Worm (Caenorhabditis elegans) whole organism, young adult: ENCODE data around the gene phat-4.
A peak's percentile ranks its signal among the peaks of the same experiment; 100 is the strongest.

Experiments used
- B0019.2 ChIP-seq: fragments of 200-800 bp; sonication (Bioruptor generic); conservative IDR thresholded peaks from 2 replicates; pipeline ENCODE4 v1.3.6; 2022; ENCODE audit warnings: missing genetic modification reagents, missing genetic modification characterization, missing compliant biosample characterization
- D2030.7 ChIP-seq: fragments of 200-800 bp; sonication (Bioruptor generic); IDR thresholded peaks from 2 replicates; pipeline ENCODE4 v1.3.6; 2022; ENCODE audit warnings: missing genetic modification reagents, missing genetic modification characterization, missing compliant biosample characterization
- F10E7.11 ChIP-seq: sonication (generic microtip); optimal IDR thresholded peaks from 2 replicates; lab custom pipeline; 2017; ENCODE audit warnings: mild to moderate bottlenecking, missing genetic modification characterization, moderate library complexity, missing compliant biosample characterization
- F23B12.7 ChIP-seq: sonication (generic microtip); optimal IDR thresholded peaks from 2 replicates; lab custom pipeline; 2017; ENCODE audit warnings: missing genetic modification characterization, mild to moderate bottlenecking, missing compliant biosample characterization, antibody characterized with exemption, moderate library complexity; ENCODE audit not compliant: insufficient read depth
- F33H1.4 ChIP-seq: fragments of 200-800 bp; sonication (Bioruptor generic); IDR thresholded peaks from 2 replicates; pipeline ENCODE4 v1.3.6; 2022; ENCODE audit warnings: missing genetic modification reagents, missing genetic modification characterization, missing compliant biosample characterization
- F37B4.10 ChIP-seq: fragments of 200-800 bp; sonication (Bioruptor generic); IDR thresholded peaks from 2 replicates; pipeline ENCODE4 v1.3.6; 2022; ENCODE audit warnings: missing genetic modification characterization, missing compliant biosample characterization
- F39B2.1 ChIP-seq: fragments of 200-800 bp; sonication (Bioruptor generic); IDR thresholded peaks from 2 replicates; pipeline ENCODE4 v1.3.6; 2022; ENCODE audit warnings: missing genetic modification reagents, missing genetic modification characterization, missing compliant biosample characterization
- K11D2.4 ChIP-seq: fragments of 200-800 bp; sonication (Bioruptor generic); IDR thresholded peaks from 2 replicates; pipeline ENCODE4 v1.3.6; 2022; ENCODE audit warnings: missing genetic modification reagents, missing genetic modification characterization, missing compliant biosample characterization
- K12H6.12 ChIP-seq: fragments of 200-800 bp; sonication (Bioruptor generic); optimal IDR thresholded peaks from 2 replicates; lab custom pipeline; 2018; ENCODE audit warnings: mild to moderate bottlenecking, missing genetic modification characterization, missing compliant biosample characterization
- T07F8.4 ChIP-seq: sonication (generic microtip); optimal IDR thresholded peaks from 2 replicates; lab custom pipeline; 2016; ENCODE audit warnings: mild to moderate bottlenecking, missing genetic modification characterization, moderate library complexity, missing compliant biosample characterization
- T26A5.8 ChIP-seq: sonication (generic microtip); optimal IDR thresholded peaks from 2 replicates; lab custom pipeline; 2016; ENCODE audit warnings: missing genetic modification characterization, missing compliant biosample characterization
- Y53F4B.3 ChIP-seq: fragments of 200-800 bp; sonication (Bioruptor generic); IDR thresholded peaks from 2 replicates; pipeline ENCODE4 v1.3.6; 2022; ENCODE audit warnings: missing genetic modification reagents, missing genetic modification characterization, missing compliant biosample characterization
- Y56A3A.18 ChIP-seq: fragments of 200-800 bp; sonication (Bioruptor generic); IDR thresholded peaks from 2 replicates; pipeline ENCODE4 v1.3.6; 2022; ENCODE audit warnings: missing genetic modification reagents, missing genetic modification characterization, missing compliant biosample characterization
- akir-1 ChIP-seq: fragments of 200-800 bp; sonication (Bioruptor generic); optimal IDR thresholded peaks from 2 replicates; lab custom pipeline; 2018; ENCODE audit warnings: mild to moderate bottlenecking, missing genetic modification characterization, moderate library complexity, missing compliant biosample characterization
- ccch-3 ChIP-seq: fragments of 200-800 bp; sonication (Bioruptor generic); optimal IDR thresholded peaks from 2 replicates; lab custom pipeline; 2018; ENCODE audit warnings: mild to moderate bottlenecking, missing genetic modification characterization, missing compliant biosample characterization
- cebp-1 ChIP-seq, 2 experiments: fragments of 200-800 bp in 1 of 2; sonication (Bioruptor generic) in 1 of 2; sonication (generic microtip) in 1 of 2; IDR thresholded peaks in 1 of 2; optimal IDR thresholded peaks in 1 of 2; 2 replicates each; pipeline versions ENCODE4 v1.3.6 to Lab custom; 2017 to 2022; ENCODE audit warnings: missing compliant biosample characterization in 2 of 2, missing genetic modification characterization in 2 of 2, mild to moderate bottlenecking in 1 of 2, missing genetic modification reagents in 1 of 2, moderate library complexity in 1 of 2
- ceh-100 ChIP-seq: fragments of 200-800 bp; sonication (Bioruptor generic); IDR thresholded peaks from 2 replicates; pipeline ENCODE4 v1.3.6; 2022; ENCODE audit warnings: missing genetic modification reagents, missing genetic modification characterization, missing compliant biosample characterization
- ceh-27 ChIP-seq: fragments of 200-800 bp; sonication (Bioruptor generic); optimal IDR thresholded peaks from 2 replicates; lab custom pipeline; 2018; ENCODE audit warnings: mild to moderate bottlenecking, missing genetic modification characterization, moderate library complexity, missing compliant biosample characterization
- ceh-91 ChIP-seq: fragments of 200-800 bp; sonication (Bioruptor generic); IDR thresholded peaks from 2 replicates; pipeline ENCODE4 v1.3.6; 2022; ENCODE audit warnings: missing genetic modification reagents, missing genetic modification characterization, missing compliant biosample characterization
- dox-1 ChIP-seq: fragments of 200-800 bp; sonication (Bioruptor generic); IDR thresholded peaks from 2 replicates; pipeline ENCODE4 v1.3.6; 2022; ENCODE audit warnings: missing genetic modification reagents, missing genetic modification characterization, missing compliant biosample characterization
- dpff-1 ChIP-seq: sonication (generic microtip); optimal IDR thresholded peaks from 2 replicates; lab custom pipeline; 2017; ENCODE audit warnings: mild to moderate bottlenecking, missing genetic modification characterization, missing compliant biosample characterization
- egl-44 ChIP-seq: fragments of 200-800 bp; sonication (Bioruptor generic); IDR thresholded peaks from 2 replicates; pipeline ENCODE4 v1.3.6; 2022; ENCODE audit warnings: missing genetic modification reagents, missing genetic modification characterization, missing compliant biosample characterization
- egrh-3 ChIP-seq: fragments of 200-800 bp; sonication (Bioruptor generic); IDR thresholded peaks from 2 replicates; pipeline ENCODE4 v1.3.6; 2022; ENCODE audit warnings: missing genetic modification reagents, missing genetic modification characterization, missing compliant biosample characterization
- him-1 ChIP-seq: sonication (generic microtip); optimal IDR thresholded peaks from 2 replicates; lab custom pipeline; 2016; ENCODE audit warnings: missing genotype, missing genetic modification reagents, missing genetic modification characterization, missing compliant biosample characterization
- hlh-12 ChIP-seq: sonication (generic microtip); optimal IDR thresholded peaks from 2 replicates; lab custom pipeline; 2016; ENCODE audit warnings: missing genetic modification characterization, missing compliant biosample characterization
- hlh-26 ChIP-seq: fragments of 200-800 bp; sonication (Bioruptor generic); conservative IDR thresholded peaks from 2 replicates; pipeline ENCODE4 v1.3.6; 2022; ENCODE audit warnings: missing genetic modification reagents, missing genetic modification characterization, missing compliant biosample characterization
- hmg-1.2 ChIP-seq: fragments of 200-800 bp; sonication (Bioruptor generic); IDR thresholded peaks from 2 replicates; pipeline ENCODE4 v1.3.6; 2022; ENCODE audit warnings: missing genetic modification reagents, missing genetic modification characterization, missing compliant biosample characterization
- hsf-1 ChIP-seq: fragments of 200-800 bp; sonication (Bioruptor generic); IDR thresholded peaks from 2 replicates; pipeline ENCODE4 v1.3.6; 2022; ENCODE audit warnings: missing genetic modification reagents, missing genetic modification characterization, missing compliant biosample characterization
- lag-1 ChIP-seq: fragments of 200-800 bp; sonication (Bioruptor generic); IDR thresholded peaks from 2 replicates; pipeline ENCODE4 v1.3.6; 2022; ENCODE audit warnings: missing genetic modification reagents, missing genetic modification characterization, missing compliant biosample characterization
- lin-35 ChIP-seq, 3 experiments: fragments of 150-350 bp in 2 of 3; sonication (generic microtip) in 1 of 3; optimal IDR thresholded peaks; 2 replicates each; lab custom pipeline; 2014 to 2018; ENCODE audit warnings: missing biosample characterization in 3 of 3, missing genetic modification characterization in 3 of 3, missing genetic modification reagents in 3 of 3
- lin-40 ChIP-seq: sonication (generic microtip); optimal IDR thresholded peaks from 2 replicates; lab custom pipeline; 2016; ENCODE audit warnings: missing genetic modification characterization, mild to moderate bottlenecking, missing compliant biosample characterization, missing genotype, missing genetic modification reagents
- lir-1 ChIP-seq: fragments of 200-800 bp; sonication (Bioruptor generic); conservative IDR thresholded peaks from 2 replicates; pipeline ENCODE4 v1.3.6; 2022; ENCODE audit warnings: missing genetic modification reagents, missing genetic modification characterization, missing compliant biosample characterization
- mcd-1 ChIP-seq: fragments of 200-800 bp; sonication (Bioruptor generic); IDR thresholded peaks from 2 replicates; pipeline ENCODE4 v1.3.6; 2022; ENCODE audit warnings: missing genetic modification reagents, missing genetic modification characterization, missing compliant biosample characterization
- nfya-1 ChIP-seq: sonication (generic microtip); optimal IDR thresholded peaks from 2 replicates; lab custom pipeline; 2017; ENCODE audit warnings: antibody characterized with exemption, missing compliant biosample characterization, missing genetic modification characterization, borderline replicate concordance; ENCODE audit not compliant: insufficient read depth
- nhr-179 ChIP-seq: sonication (generic microtip); optimal IDR thresholded peaks from 2 replicates; lab custom pipeline; 2016; ENCODE audit warnings: mild to moderate bottlenecking, missing genetic modification characterization, missing compliant biosample characterization
- nhr-90 ChIP-seq: sonication (generic microtip); optimal IDR thresholded peaks from 2 replicates; lab custom pipeline; 2016; ENCODE audit warnings: missing genotype, mild to moderate bottlenecking, missing genetic modification characterization, missing compliant biosample characterization
- repo-1 ChIP-seq: sonication (generic microtip); optimal IDR thresholded peaks from 2 replicates; lab custom pipeline; 2017; ENCODE audit warnings: mild to moderate bottlenecking, missing genetic modification characterization, missing compliant biosample characterization
- rpc-1 ChIP-seq, 2 experiments: fragments of 150-350 bp in 1 of 2; sonication (generic microtip) in 1 of 2; optimal IDR thresholded peaks; 2 replicates each; lab custom pipeline; 2014 to 2018; ENCODE audit warnings: missing biosample characterization in 1 of 2, missing genetic modification characterization in 1 of 2, missing genetic modification reagents in 1 of 2, missing genotype in 1 of 2
- snpc-4 ChIP-seq, 5 experiments: fragments of 150-350 bp in 1 of 5; sonication (generic microtip) in 4 of 5; optimal IDR thresholded peaks; 2 replicates each; lab custom pipeline; 2014 to 2018; ENCODE audit warnings: missing genetic modification characterization in 5 of 5, missing biosample characterization in 3 of 5, antibody characterized with exemption in 2 of 5, mild to moderate bottlenecking in 2 of 5, missing compliant biosample characterization in 2 of 5, missing genotype in 2 of 5, moderate library complexity in 2 of 5, missing genetic modification reagents in 1 of 5
- sptf-2 ChIP-seq: fragments of 200-800 bp; sonication (Bioruptor generic); optimal IDR thresholded peaks from 2 replicates; lab custom pipeline; 2018; ENCODE audit warnings: mild to moderate bottlenecking, missing genetic modification characterization, missing compliant biosample characterization
- tbx-9 ChIP-seq: sonication (generic microtip); optimal IDR thresholded peaks from 2 replicates; lab custom pipeline; 2016; ENCODE audit warnings: borderline replicate concordance, missing genetic modification characterization, inconsistent platforms, missing compliant biosample characterization
- unc-130 ChIP-seq: sonication (generic microtip); optimal IDR thresholded peaks from 2 replicates; lab custom pipeline; 2016; ENCODE audit warnings: missing genetic modification reagents, missing genetic modification characterization, missing compliant biosample characterization
- xnd-1 ChIP-seq: sonication (generic microtip); optimal IDR thresholded peaks from 2 replicates; lab custom pipeline; 2016; ENCODE audit warnings: missing genotype, missing genetic modification reagents, missing genetic modification characterization, missing compliant biosample characterization
- zfh-2 ChIP-seq: fragments of 200-800 bp; sonication (Bioruptor generic); conservative IDR thresholded peaks from 2 replicates; pipeline ENCODE4 v1.3.6; 2022; ENCODE audit warnings: missing genetic modification reagents, missing genetic modification characterization, missing compliant biosample characterization
- ztf-18 ChIP-seq: sonication (generic microtip); optimal IDR thresholded peaks from 2 replicates; lab custom pipeline; 2016; ENCODE audit warnings: missing genotype, mild to moderate bottlenecking, missing genetic modification characterization, missing compliant biosample characterization
- ztf-25 ChIP-seq: fragments of 200-800 bp; sonication (Bioruptor generic); IDR thresholded peaks from 2 replicates; pipeline ENCODE4 v1.3.6; 2022; ENCODE audit warnings: missing genetic modification reagents, missing genetic modification characterization, missing compliant biosample characterization
- ztf-6 ChIP-seq: fragments of 200-800 bp; sonication (Bioruptor generic); IDR thresholded peaks from 2 replicates; pipeline ENCODE4 v1.3.6; 2022; ENCODE audit warnings: missing genetic modification reagents, missing genetic modification characterization, missing compliant biosample characterization

phat-4 gene

DNA sequence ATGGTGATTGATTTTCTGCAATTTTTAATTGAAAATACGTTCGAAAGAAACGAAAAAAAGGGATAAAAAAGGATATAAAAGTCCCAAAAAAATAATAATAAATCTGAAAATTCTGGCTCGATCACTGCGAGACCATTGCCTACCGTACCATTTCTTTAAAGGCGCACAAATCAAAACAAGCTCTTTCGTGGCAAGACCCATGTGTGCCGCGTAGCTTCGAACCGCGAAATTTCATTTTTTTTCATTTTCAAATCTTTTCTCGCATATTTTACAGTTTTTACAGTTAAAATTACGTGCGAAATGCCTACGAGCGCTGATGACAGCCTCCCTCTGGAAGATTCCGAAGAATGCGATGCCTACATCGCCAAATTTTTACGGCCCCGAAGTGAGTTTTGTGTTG is 45.9 kb downstream of the phat-4 start, which contains the start of the genes coh-4 and pid-5 (continued):
- TF ChIP-seq sptf-2 (GFP tag; lab: Kevin White, UChicago), result no peak
- TF ChIP-seq F23B12.7, result peak; percentile 36
- TF ChIP-seq nhr-90 (tag; lab: Kevin White, UChicago), result no peak
- TF ChIP-seq ccch-3 (GFP tag; lab: Kevin White, UChicago), result no peak
- TF ChIP-seq hlh-12 (tag; lab: Kevin White, UChicago), result no peak
- TF ChIP-seq B0019.2, result peak; percentile 83
- no peak for TF ChIP-seq F37B4.10 (GFP tag; lab: Robert Waterston, UW)
- no peak for TF ChIP-seq T26A5.8
- peak; percentile 94 for TF ChIP-seq ceh-91 (GFP tag; lab: Robert Waterston, UW)
- TF ChIP-seq nhr-179 (tag; lab: Kevin White, UChicago), result no peak
- no peak for TF ChIP-seq ceh-27 (GFP tag; lab: Kevin White, UChicago)
- no peak for TF ChIP-seq K11D2.4 (GFP tag; lab: Robert Waterston, UW)
- no peak for TF ChIP-seq ztf-18 (tag; lab: Kevin White, UChicago)
- TF ChIP-seq hmg-1.2 (GFP tag; lab: Robert Waterston, UW), result peak; percentile 44
- TF ChIP-seq lin-35 (GFP tag; optimal IDR thresholded peaks at IDR 0.05; lab: Kevin White, UChicago), result peak in 1 of 3 experiments; percentile 46
- TF ChIP-seq zfh-2 (GFP tag; lab: Robert Waterston, UW), result no peak
- no peak for TF ChIP-seq K12H6.12
- peak; percentile 5 for TF ChIP-seq him-1 (tag; lab: Kevin White, UChicago)
- TF ChIP-seq dox-1 (GFP tag; lab: Robert Waterston, UW), result peak; percentile 89
- peak; percentile 83 for TF ChIP-seq mcd-1
- no peak for TF ChIP-seq egl-44 (GFP tag; lab: Robert Waterston, UW)
- TF ChIP-seq ceh-100 (GFP tag; lab: Robert Waterston, UW), result peak; percentile 61
- TF ChIP-seq dpff-1 (tag; lab: Kevin White, UChicago), result no peak
- no peak for TF ChIP-seq tbx-9 (tag; lab: Kevin White, UChicago)
- peak; percentile 84 for TF ChIP-seq unc-130 (GFP tag; lab: Kevin White, UChicago)
- TF ChIP-seq nfya-1 (tag; lab: Kevin White, UChicago), result no peak
- TF ChIP-seq xnd-1 (tag; lab: Kevin White, UChicago), result peak; percentile 99
- TF ChIP-seq hlh-26 (GFP tag; lab: Robert Waterston, UW), result no peak
- peak; percentile 95 for TF ChIP-seq D2030.7 (GFP tag; lab: Robert Waterston, UW)
- TF ChIP-seq F10E7.11 (tag; lab: Kevin White, UChicago), result no peak
- TF ChIP-seq hsf-1 (GFP tag; lab: Robert Waterston, UW), result peak; percentile 71
- TF ChIP-seq Y56A3A.18 (GFP tag; lab: Robert Waterston, UW), result no peak
- TF ChIP-seq ztf-25 (GFP tag; lab: Robert Waterston, UW), result no peak
- TF ChIP-seq Y53F4B.3, result no peak
- TF ChIP-seq lag-1 (GFP tag; lab: Robert Waterston, UW), result no peak
- peak; percentile 24; the same call in 1 of the 2 replicates for TF ChIP-seq lir-1 (GFP tag; lab: Robert Waterston, UW)
- TF ChIP-seq lin-40 (tag; lab: Kevin White, UChicago), result no peak
- no peak for TF ChIP-seq egrh-3 (GFP tag; lab: Robert Waterston, UW)
- TF ChIP-seq F39B2.1 (GFP tag; lab: Robert Waterston, UW), result no peak
- no peak for TF ChIP-seq repo-1 (tag; lab: Kevin White, UChicago)
- no peak for TF ChIP-seq T07F8.4 (tag; lab: Kevin White, UChicago)
- TF ChIP-seq rpc-1 (optimal IDR thresholded peaks at IDR 0.05; lab: Kevin White, UChicago), result no peak
- no peak for TF ChIP-seq rpc-1 (tag; optimal IDR thresholded peaks at IDR 0.05; lab: Kevin White, UChicago)
- TF ChIP-seq ztf-6, result no peak
- TF ChIP-seq snpc-4 (GFP tag; optimal IDR thresholded peaks at IDR 0.05; lab: Kevin White, UChicago), result peak; percentile 44
- TF ChIP-seq snpc-4 (tag; optimal IDR thresholded peaks at IDR 0.05; lab: Kevin White, UChicago), result peak in 2 of 4 experiments; percentile 57 to 66
- peak; percentile 99 for TF ChIP-seq F33H1.4 (GFP tag; lab: Robert Waterston, UW)
- no peak for TF ChIP-seq akir-1 (GFP tag; lab: Kevin White, UChicago)
- no peak for TF ChIP-seq cebp-1 (GFP tag; IDR thresholded peaks at IDR 0.05; lab: Robert Waterston, UW)
- TF ChIP-seq cebp-1 (tag; optimal IDR thresholded peaks at IDR 0.05; lab: Kevin White, UChicago), result no peak
